Worm (Caenorhabditis elegans): ENCODE results near the gene arrd-22.

- TF ChIP-seq gmeb-1 (tag; optimal IDR thresholded peaks at IDR 0.05) (no peak), ceh-16 (tag; optimal IDR thresholded peaks at IDR 0.05) (no peak), nhr-12 (tag; optimal IDR thresholded peaks at IDR 0.05) (no peak), F13H6.1 (tag; optimal IDR thresholded peaks at IDR 0.05) (no peak), ama-1 (optimal IDR thresholded peaks at IDR 0.05) (no peak), unc-55 (GFP tag; optimal IDR thresholded peaks at IDR 0.05) (no peak), elt-3 (tag; optimal IDR thresholded peaks at IDR 0.05) (no peak), unc-39 (tag; optimal IDR thresholded peaks at IDR 0.05) (no peak), blmp-1 (tag; optimal IDR thresholded peaks at IDR 0.05; ENCODE audit: insufficient read depth) (no peak), snpc-4 (tag; optimal IDR thresholded peaks at IDR 0.05) (no peak), nhr-11 (tag; optimal IDR thresholded peaks at IDR 0.05) (no peak), mbf-1 (tag; optimal IDR thresholded peaks at IDR 0.05) (no peak), nhr-6 (tag; optimal IDR thresholded peaks at IDR 0.05) (no peak)
These were observed 32.3 kb downstream of the arrd-22 start for ce11 chrV:3442609-3443008.

Measured in whole organism, L2 larva.